Worm (Caenorhabditis elegans) whole organism, young adult: Measurements from ENCODE around the gene C30B5.2.

Experiments
- B0019.2 ChIP-seq: fragments of 200-800 bp; sonication (Bioruptor generic); conservative IDR thresholded peaks from 2 replicates; pipeline ENCODE4 v1.3.6; 2022; ENCODE audit warnings: missing genetic modification reagents, missing genetic modification characterization, missing compliant biosample characterization
- B0261.1 ChIP-seq: sonication (generic microtip); optimal IDR thresholded peaks from 2 replicates; lab custom pipeline; 2016; ENCODE audit warnings: mild to moderate bottlenecking, missing genetic modification characterization, moderate library complexity, missing compliant biosample characterization
- F10E7.11 ChIP-seq: sonication (generic microtip); optimal IDR thresholded peaks from 2 replicates; lab custom pipeline; 2017; ENCODE audit warnings: mild to moderate bottlenecking, missing genetic modification characterization, moderate library complexity, missing compliant biosample characterization
- F22D6.2 ChIP-seq: sonication (generic microtip); optimal IDR thresholded peaks from 2 replicates; lab custom pipeline; 2016; ENCODE audit warnings: mild to moderate bottlenecking, missing genetic modification characterization, missing compliant biosample characterization
- F23B12.7 ChIP-seq: sonication (generic microtip); optimal IDR thresholded peaks from 2 replicates; lab custom pipeline; 2017; ENCODE audit warnings: missing genetic modification characterization, mild to moderate bottlenecking, missing compliant biosample characterization, antibody characterized with exemption, moderate library complexity; ENCODE audit not compliant: insufficient read depth
- F33H1.4 ChIP-seq: fragments of 200-800 bp; sonication (Bioruptor generic); IDR thresholded peaks from 2 replicates; pipeline ENCODE4 v1.3.6; 2022; ENCODE audit warnings: missing genetic modification reagents, missing genetic modification characterization, missing compliant biosample characterization
- F39B2.1 ChIP-seq: fragments of 200-800 bp; sonication (Bioruptor generic); IDR thresholded peaks from 2 replicates; pipeline ENCODE4 v1.3.6; 2022; ENCODE audit warnings: missing genetic modification reagents, missing genetic modification characterization, missing compliant biosample characterization
- K12H6.12 ChIP-seq: fragments of 200-800 bp; sonication (Bioruptor generic); optimal IDR thresholded peaks from 2 replicates; lab custom pipeline; 2018; ENCODE audit warnings: mild to moderate bottlenecking, missing genetic modification characterization, missing compliant biosample characterization
- T26A5.8 ChIP-seq: sonication (generic microtip); optimal IDR thresholded peaks from 2 replicates; lab custom pipeline; 2016; ENCODE audit warnings: missing genetic modification characterization, missing compliant biosample characterization
- akir-1 ChIP-seq: fragments of 200-800 bp; sonication (Bioruptor generic); optimal IDR thresholded peaks from 2 replicates; lab custom pipeline; 2018; ENCODE audit warnings: mild to moderate bottlenecking, missing genetic modification characterization, moderate library complexity, missing compliant biosample characterization
- attf-6 ChIP-seq: fragments of 200-800 bp; sonication (Bioruptor generic); IDR thresholded peaks from 2 replicates; pipeline ENCODE4 v1.3.6; 2022; ENCODE audit warnings: missing genetic modification reagents, missing genetic modification characterization, missing compliant biosample characterization
- bed-2 ChIP-seq: fragments of 200-800 bp; sonication (Bioruptor generic); IDR thresholded peaks from 2 replicates; pipeline ENCODE4 v1.3.6; 2022; ENCODE audit warnings: missing genetic modification reagents, missing genetic modification characterization, missing compliant biosample characterization
- ccch-3 ChIP-seq: fragments of 200-800 bp; sonication (Bioruptor generic); optimal IDR thresholded peaks from 2 replicates; lab custom pipeline; 2018; ENCODE audit warnings: mild to moderate bottlenecking, missing genetic modification characterization, missing compliant biosample characterization
- cebp-2 ChIP-seq: fragments of 200-800 bp; sonication (Bioruptor generic); IDR thresholded peaks from 2 replicates; pipeline ENCODE4 v1.3.6; 2022; ENCODE audit warnings: missing genetic modification characterization, missing compliant biosample characterization
- ceh-100 ChIP-seq: fragments of 200-800 bp; sonication (Bioruptor generic); IDR thresholded peaks from 2 replicates; pipeline ENCODE4 v1.3.6; 2022; ENCODE audit warnings: missing genetic modification reagents, missing genetic modification characterization, missing compliant biosample characterization
- ceh-40 ChIP-seq: fragments of 200-800 bp; sonication (Bioruptor generic); IDR thresholded peaks from 2 replicates; pipeline ENCODE4 v1.3.6; 2022; ENCODE audit warnings: missing genetic modification characterization, missing compliant biosample characterization
- die-1 ChIP-seq: sonication (generic microtip); optimal IDR thresholded peaks from 2 replicates; lab custom pipeline; 2016; ENCODE audit warnings: missing genotype, mild to moderate bottlenecking, missing genetic modification characterization, missing compliant biosample characterization
- dox-1 ChIP-seq: fragments of 200-800 bp; sonication (Bioruptor generic); IDR thresholded peaks from 2 replicates; pipeline ENCODE4 v1.3.6; 2022; ENCODE audit warnings: missing genetic modification reagents, missing genetic modification characterization, missing compliant biosample characterization
- dpff-1 ChIP-seq: sonication (generic microtip); optimal IDR thresholded peaks from 2 replicates; lab custom pipeline; 2017; ENCODE audit warnings: mild to moderate bottlenecking, missing genetic modification characterization, missing compliant biosample characterization
- egrh-3 ChIP-seq: fragments of 200-800 bp; sonication (Bioruptor generic); IDR thresholded peaks from 2 replicates; pipeline ENCODE4 v1.3.6; 2022; ENCODE audit warnings: missing genetic modification reagents, missing genetic modification characterization, missing compliant biosample characterization
- him-1 ChIP-seq: sonication (generic microtip); optimal IDR thresholded peaks from 2 replicates; lab custom pipeline; 2016; ENCODE audit warnings: missing genotype, missing genetic modification reagents, missing genetic modification characterization, missing compliant biosample characterization
- hmg-1.2 ChIP-seq: fragments of 200-800 bp; sonication (Bioruptor generic); IDR thresholded peaks from 2 replicates; pipeline ENCODE4 v1.3.6; 2022; ENCODE audit warnings: missing genetic modification reagents, missing genetic modification characterization, missing compliant biosample characterization
- hsf-1 ChIP-seq: fragments of 200-800 bp; sonication (Bioruptor generic); IDR thresholded peaks from 2 replicates; pipeline ENCODE4 v1.3.6; 2022; ENCODE audit warnings: missing genetic modification reagents, missing genetic modification characterization, missing compliant biosample characterization
- let-526 ChIP-seq: fragments of 200-800 bp; sonication (Bioruptor generic); IDR thresholded peaks from 2 replicates; pipeline ENCODE4 v1.3.6; 2022; ENCODE audit warnings: missing genetic modification reagents, missing genetic modification characterization, missing compliant biosample characterization
- lin-35 ChIP-seq, 3 experiments: fragments of 150-350 bp in 2 of 3; sonication (generic microtip) in 1 of 3; optimal IDR thresholded peaks; 2 replicates each; lab custom pipeline; 2014 to 2018; ENCODE audit warnings: missing biosample characterization in 3 of 3, missing genetic modification characterization in 3 of 3, missing genetic modification reagents in 3 of 3
- lin-40 ChIP-seq: sonication (generic microtip); optimal IDR thresholded peaks from 2 replicates; lab custom pipeline; 2016; ENCODE audit warnings: missing genetic modification characterization, mild to moderate bottlenecking, missing compliant biosample characterization, missing genotype, missing genetic modification reagents
- lsy-27 ChIP-seq: sonication (generic microtip); optimal IDR thresholded peaks from 2 replicates; lab custom pipeline; 2017; ENCODE audit warnings: missing genetic modification characterization, mild to moderate bottlenecking, missing compliant biosample characterization, antibody characterized with exemption, missing genotype, borderline replicate concordance; ENCODE audit not compliant: insufficient read depth
- mcd-1 ChIP-seq: fragments of 200-800 bp; sonication (Bioruptor generic); IDR thresholded peaks from 2 replicates; pipeline ENCODE4 v1.3.6; 2022; ENCODE audit warnings: missing genetic modification reagents, missing genetic modification characterization, missing compliant biosample characterization
- mxl-1 ChIP-seq: sonication (generic microtip); optimal IDR thresholded peaks from 2 replicates; lab custom pipeline; 2016; ENCODE audit warnings: missing genetic modification characterization, missing compliant biosample characterization
- nfya-1 ChIP-seq: sonication (generic microtip); optimal IDR thresholded peaks from 2 replicates; lab custom pipeline; 2017; ENCODE audit warnings: antibody characterized with exemption, missing compliant biosample characterization, missing genetic modification characterization, borderline replicate concordance; ENCODE audit not compliant: insufficient read depth
- nhr-27 ChIP-seq: fragments of 200-800 bp; sonication (Bioruptor generic); optimal IDR thresholded peaks from 2 replicates; lab custom pipeline; 2018; ENCODE audit warnings: mild to moderate bottlenecking, missing genetic modification characterization, moderate library complexity, missing compliant biosample characterization
- nhr-80 ChIP-seq: sonication (generic microtip); optimal IDR thresholded peaks from 2 replicates; lab custom pipeline; 2016; ENCODE audit warnings: missing genetic modification characterization, missing compliant biosample characterization
- pbrm-1 ChIP-seq: fragments of 200-800 bp; sonication (Bioruptor generic); IDR thresholded peaks from 2 replicates; pipeline ENCODE4 v1.3.6; 2022; ENCODE audit warnings: missing genetic modification reagents, missing genetic modification characterization, missing compliant biosample characterization
- snpc-1.1 ChIP-seq: sonication (generic microtip); optimal IDR thresholded peaks from 2 replicates; lab custom pipeline; 2017; ENCODE audit warnings: missing genetic modification characterization, mild to moderate bottlenecking, missing compliant biosample characterization, antibody characterized with exemption, moderate library complexity, missing genotype, missing genetic modification reagents; ENCODE audit not compliant: insufficient read depth
- snpc-3.4 ChIP-seq: sonication (generic microtip); optimal IDR thresholded peaks from 2 replicates; lab custom pipeline; 2017; ENCODE audit warnings: missing genetic modification characterization, mild to moderate bottlenecking, missing compliant biosample characterization, antibody characterized with exemption, moderate library complexity, missing genotype, missing genetic modification reagents
- sptf-2 ChIP-seq: fragments of 200-800 bp; sonication (Bioruptor generic); optimal IDR thresholded peaks from 2 replicates; lab custom pipeline; 2018; ENCODE audit warnings: mild to moderate bottlenecking, missing genetic modification characterization, missing compliant biosample characterization
- zfh-2 ChIP-seq: fragments of 200-800 bp; sonication (Bioruptor generic); conservative IDR thresholded peaks from 2 replicates; pipeline ENCODE4 v1.3.6; 2022; ENCODE audit warnings: missing genetic modification reagents, missing genetic modification characterization, missing compliant biosample characterization
- ztf-26 ChIP-seq: sonication (generic microtip); optimal IDR thresholded peaks from 2 replicates; lab custom pipeline; 2017; ENCODE audit warnings: missing genetic modification characterization, missing compliant biosample characterization
- ztf-28 ChIP-seq: fragments of 200-800 bp; sonication (Bioruptor generic); IDR thresholded peaks from 2 replicates; pipeline ENCODE4 v1.3.6; 2022; ENCODE audit warnings: missing genetic modification reagents, missing genetic modification characterization, missing compliant biosample characterization
- ztf-3 ChIP-seq: fragments of 200-800 bp; sonication (Bioruptor generic); optimal IDR thresholded peaks from 2 replicates; lab custom pipeline; 2018; ENCODE audit warnings: mild to moderate bottlenecking, missing genetic modification characterization, missing compliant biosample characterization

Gene C30B5.2

ce11 chrII:6169156-6169555 is 27.8 kb upstream of the C30B5.2 start, which contains the start of gene hst-3.1 (continued):
- TF ChIP-seq lin-35 (GFP tag; optimal IDR thresholded peaks at IDR 0.05; lab: Kevin White, UChicago) (no peak), cebp-2 (GFP tag; lab: Robert Waterston, UW) (no peak)

ce11 chrII:6170236-6170635 is 26.7 kb upstream of the C30B5.2 start:
- TF ChIP-seq ztf-28 (no peak), cebp-2 (GFP tag; lab: Robert Waterston, UW) (no peak), B0019.2 (no peak), ztf-26 (tag; lab: Kevin White, UChicago) (no peak), hmg-1.2 (GFP tag; lab: Robert Waterston, UW) (no peak), F39B2.1 (no peak), nfya-1 (tag; lab: Kevin White, UChicago) (no peak), dpff-1 (tag; lab: Kevin White, UChicago) (no peak), ceh-100 (no peak), egrh-3 (GFP tag; lab: Robert Waterston, UW) (no peak), nhr-80 (tag; lab: Kevin White, UChicago) (no peak), zfh-2 (GFP tag; lab: Robert Waterston, UW) (no peak), akir-1 (no peak), die-1 (no peak), B0261.1 (no peak)
- TF ChIP-seq, all 124 proteins: peak for 0

- no peak for TF ChIP-seq dox-1
- no peak for TF ChIP-seq let-526 (GFP tag; lab: Robert Waterston, UW)
- no peak for TF ChIP-seq lin-40 (tag; lab: Kevin White, UChicago)
- no peak for TF ChIP-seq nhr-27 (tag; lab: Kevin White, UChicago)
- no peak for TF ChIP-seq him-1
- TF ChIP-seq ceh-40 (GFP tag; lab: Robert Waterston, UW) = no peak
- TF ChIP-seq snpc-3.4 = no peak
- TF ChIP-seq attf-6 (GFP tag; lab: Robert Waterston, UW) = no peak
- TF ChIP-seq pbrm-1 (GFP tag; lab: Robert Waterston, UW) = no peak
- TF ChIP-seq snpc-1.1 (tag; lab: Kevin White, UChicago) = no peak
- TF ChIP-seq F10E7.11 (tag; lab: Kevin White, UChicago) = no peak
- no peak for TF ChIP-seq ccch-3
- no peak for TF ChIP-seq ztf-3
- TF ChIP-seq F33H1.4 (GFP tag; lab: Robert Waterston, UW) = no peak
- TF ChIP-seq hsf-1 (GFP tag; lab: Robert Waterston, UW) = no peak
- no peak for TF ChIP-seq lsy-27 (tag; lab: Kevin White, UChicago)
- TF ChIP-seq bed-2 (GFP tag; lab: Robert Waterston, UW) = no peak
Observed at ce11 chrII:6171228-6171627, 25.8 kb upstream of the C30B5.2 start, which contains the start of gene F40H3.3. TSS of gene F40H3.3 (plus strand) at chrII:6171507.

ce11 chrII:6173400-6173799 is 23.6 kb upstream of the C30B5.2 start, which contains the start of gene F40H3.2:
TSS of gene F40H3.2 (plus strand) at chrII:6173649.
- TF ChIP-seq sptf-2 (GFP tag; lab: Kevin White, UChicago) = no peak
- no peak for TF ChIP-seq F23B12.7
- no peak for TF ChIP-seq mxl-1
- no peak for TF ChIP-seq K12H6.12 (tag; lab: Kevin White, UChicago)
- no peak for TF ChIP-seq mcd-1 (GFP tag; lab: Robert Waterston, UW)
- no peak for TF ChIP-seq F22D6.2
- no peak for TF ChIP-seq T26A5.8 (tag; lab: Kevin White, UChicago)
